Fruit fly (Drosophila melanogaster) whole organism, pupa: ENCODE data around the gene ND-13A.
A peak's percentile ranks its signal among the peaks of the same experiment; 100 is the strongest.

ENCODE experiments used
- CG10348 ChIP-seq: fragments of 200-800 bp; sonication (Bioruptor generic); IDR thresholded peaks from 2 replicates; pipeline ENCODE4 v1.3.6; 2022; ENCODE audit warnings: missing biosample characterization, missing genetic modification characterization
- CG12605 ChIP-seq: fragments of 200-800 bp; sonication (Bioruptor generic); IDR thresholded peaks from 2 replicates; pipeline ENCODE4 v1.3.6; 2022; ENCODE audit warnings: missing biosample characterization, missing genetic modification characterization
- CG13204 ChIP-seq: fragments of 200-800 bp; sonication (Bioruptor generic); optimal IDR thresholded peaks from 2 replicates; lab custom pipeline; 2018; ENCODE audit warnings: missing biosample characterization, mild to moderate bottlenecking, missing genetic modification characterization, moderate library complexity
- CG14655 ChIP-seq: fragments of 200-800 bp; sonication (Bioruptor generic); optimal IDR thresholded peaks from 3 replicates; lab custom pipeline; 2017; ENCODE audit warnings: mild to moderate bottlenecking, missing biosample characterization, missing genetic modification reagents, missing genetic modification characterization
- CG15710 ChIP-seq: fragments of 200-800 bp; sonication (Bioruptor generic); optimal IDR thresholded peaks from 2 replicates; lab custom pipeline; 2018; ENCODE audit warnings: missing biosample characterization, mild to moderate bottlenecking, missing genetic modification characterization, moderate library complexity
- CG17806 ChIP-seq: fragments of 200-800 bp; sonication (Bioruptor generic); optimal IDR thresholded peaks from 2 replicates; lab custom pipeline; 2018; ENCODE audit warnings: missing biosample characterization, mild to moderate bottlenecking, missing genetic modification characterization, moderate library complexity
- CG32121 ChIP-seq: fragments of 200-800 bp; sonication (Bioruptor generic); IDR thresholded peaks from 2 replicates; pipeline ENCODE4 v1.3.6; 2022; ENCODE audit warnings: missing biosample characterization, missing genetic modification characterization
- CG34367 ChIP-seq: fragments of 200-800 bp; sonication (Bioruptor generic); optimal IDR thresholded peaks from 2 replicates; lab custom pipeline; 2018; ENCODE audit warnings: missing biosample characterization, mild to moderate bottlenecking, missing genetic modification characterization
- CG4496 ChIP-seq: fragments of 200-800 bp; sonication (Bioruptor generic); IDR thresholded peaks from 3 replicates; pipeline ENCODE4 v1.3.6; 2022; ENCODE audit warnings: missing biosample characterization, missing genetic modification characterization
- CG8159 ChIP-seq: fragments of 200-800 bp; sonication (Bioruptor generic); optimal IDR thresholded peaks from 3 replicates; lab custom pipeline; 2018; ENCODE audit warnings: missing biosample characterization, mild to moderate bottlenecking, missing genetic modification characterization, moderate library complexity
- CG8301 ChIP-seq: fragments of 200-800 bp; sonication (Bioruptor generic); optimal IDR thresholded peaks from 2 replicates; lab custom pipeline; 2018; ENCODE audit warnings: missing biosample characterization, mild to moderate bottlenecking, missing genetic modification characterization
- CG9948 ChIP-seq: fragments of 200-800 bp; sonication (Bioruptor generic); optimal IDR thresholded peaks from 2 replicates; lab custom pipeline; 2018; ENCODE audit warnings: missing biosample characterization, mild to moderate bottlenecking, missing genetic modification characterization, moderate library complexity
- D1 ChIP-seq: fragments of 200-800 bp; sonication (Bioruptor generic); optimal IDR thresholded peaks from 2 replicates; lab custom pipeline; 2018; ENCODE audit warnings: missing biosample characterization, mild to moderate bottlenecking, missing genetic modification characterization, moderate library complexity
- EcR ChIP-seq: fragments of 200-800 bp; sonication (Bioruptor generic); optimal IDR thresholded peaks from 3 replicates; lab custom pipeline; 2019; ENCODE audit warnings: missing biosample characterization, missing genetic modification characterization, mild to moderate bottlenecking, moderate library complexity, missing genetic modification reagents
- Ets98B ChIP-seq: fragments of 200-800 bp; sonication (Bioruptor generic); IDR thresholded peaks from 2 replicates; pipeline ENCODE4 v1.3.6; 2022; ENCODE audit warnings: missing biosample characterization, missing genetic modification characterization
- Pif1A ChIP-seq: fragments of 200-800 bp; sonication (Bioruptor generic); optimal IDR thresholded peaks from 3 replicates; lab custom pipeline; 2016; ENCODE audit warnings: missing biosample characterization, missing genetic modification characterization
- Pif1B ChIP-seq: fragments of 200-800 bp; sonication (Bioruptor generic); optimal IDR thresholded peaks from 3 replicates; lab custom pipeline; 2016; ENCODE audit warnings: missing biosample characterization, missing genetic modification characterization
- Snoo ChIP-seq: fragments of 200-800 bp; sonication (Bioruptor generic); optimal IDR thresholded peaks from 3 replicates; lab custom pipeline; 2017; ENCODE audit warnings: missing biosample characterization, mild to moderate bottlenecking, missing genetic modification characterization, inconsistent platforms
- fd96Ca ChIP-seq: fragments of 200-800 bp; sonication (Bioruptor generic); IDR thresholded peaks from 3 replicates; pipeline ENCODE4 v1.3.6; 2022; ENCODE audit warnings: missing biosample characterization, missing genetic modification characterization
- gl ChIP-seq: fragments of 200-800 bp; sonication (Bioruptor generic); optimal IDR thresholded peaks from 2 replicates; lab custom pipeline; 2018; ENCODE audit warnings: missing biosample characterization, mild to moderate bottlenecking, missing genetic modification characterization
- rn ChIP-seq: fragments of 200-800 bp; sonication (Bioruptor generic); IDR thresholded peaks from 2 replicates; pipeline ENCODE4 v1.3.6; 2022; ENCODE audit warnings: missing biosample characterization, missing genetic modification characterization

The ND-13A gene

dm6 chr2L:5095350-5095962, 4.6 kb downstream of the ND-13A start:
- TF ChIP-seq CG9948 (no peak), EcR (GFP tag; lab: Kevin White, UChicago) (peak; percentile 69)

DNA sequence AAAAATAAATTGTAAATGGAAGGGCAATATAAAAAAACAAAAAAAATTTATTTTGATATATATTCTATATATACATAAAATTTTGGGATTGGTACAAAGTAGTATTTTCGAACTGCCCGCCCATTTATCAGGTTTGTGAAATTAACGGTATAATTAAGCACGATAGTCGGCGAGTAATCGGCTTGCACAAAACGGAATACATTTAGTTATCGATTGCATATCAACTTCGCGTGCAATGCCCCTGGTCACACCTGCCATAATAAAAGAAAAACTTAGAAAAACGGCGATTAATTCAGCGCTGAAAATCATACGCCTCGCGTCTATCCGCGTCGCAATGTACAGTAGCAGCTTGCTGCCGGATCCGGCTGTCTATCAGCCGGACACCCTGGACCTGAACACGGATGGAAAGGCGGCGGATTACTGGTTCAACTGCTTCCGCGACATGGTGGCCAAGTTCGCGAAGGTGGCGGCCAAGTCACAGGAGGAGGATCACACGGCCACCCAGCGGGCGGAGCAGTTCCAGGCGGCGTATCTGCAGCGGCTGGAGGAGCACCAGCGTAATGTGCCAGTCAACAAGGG, 6.2 kb downstream of the ND-13A start, which contains the start of gene CG5828:
Gene CG5828, plus strand, starts transcription at position 205 of the 579 bp plus-strand sequence.
- TF ChIP-seq rn (GFP tag; lab: Robert Waterston, UW) (no peak), CG8301 (tag; lab: Kevin White, UChicago) (no peak), CG13204 (GFP tag; lab: Kevin White, UChicago) (no peak), CG17806 (tag; lab: Kevin White, UChicago) (no peak), CG4496 (GFP tag; lab: Robert Waterston, UW) (no peak), CG10348 (GFP tag; lab: Robert Waterston, UW) (no peak), CG15710 (tag; lab: Kevin White, UChicago) (no peak), CG34367 (no peak), D1 (tag; lab: Kevin White, UChicago) (no peak), CG32121 (GFP tag; lab: Robert Waterston, UW) (no peak), CG9948 (no peak), Pif1B (GFP tag; lab: Kevin White, UChicago) (no peak), fd96Ca (GFP tag; lab: Robert Waterston, UW) (no peak), gl (tag; lab: Kevin White, UChicago) (no peak)

- peak; percentile 6 for TF ChIP-seq D1 (tag; lab: Kevin White, UChicago)
- peak; percentile 53; the same call in 1 of the 3 replicates for TF ChIP-seq CG4496 (GFP tag; lab: Robert Waterston, UW)
- TF ChIP-seq Pif1A (GFP tag; lab: Kevin White, UChicago), result peak; percentile 42
- peak; percentile 7 for TF ChIP-seq CG15710 (tag; lab: Kevin White, UChicago)
- peak; percentile 24; the same call in 1 of the 2 replicates for TF ChIP-seq Ets98B (GFP tag; lab: Robert Waterston, UW)
- TF ChIP-seq EcR (GFP tag; lab: Kevin White, UChicago), result peak; percentile 39
- TF ChIP-seq rn (GFP tag; lab: Robert Waterston, UW), result no peak
- TF ChIP-seq CG32121 (GFP tag; lab: Robert Waterston, UW), result no peak
- no peak for TF ChIP-seq CG17806 (tag; lab: Kevin White, UChicago)
- TF ChIP-seq CG12605 (GFP tag; lab: Robert Waterston, UW), result no peak
- no peak for TF ChIP-seq CG9948
- TF ChIP-seq fd96Ca (GFP tag; lab: Robert Waterston, UW), result peak; percentile 30; the same call in 1 of the 3 replicates
- TF ChIP-seq CG10348 (GFP tag; lab: Robert Waterston, UW), result no peak
- TF ChIP-seq CG13204 (GFP tag; lab: Kevin White, UChicago), result peak; percentile 34
Observed at dm6 chr2L:5092992-5093695, 6.9 kb downstream of the ND-13A start, which contains the start of gene Pgant5. TSS of gene Pgant5 (minus strand) at chr2L:5093592.

DNA sequence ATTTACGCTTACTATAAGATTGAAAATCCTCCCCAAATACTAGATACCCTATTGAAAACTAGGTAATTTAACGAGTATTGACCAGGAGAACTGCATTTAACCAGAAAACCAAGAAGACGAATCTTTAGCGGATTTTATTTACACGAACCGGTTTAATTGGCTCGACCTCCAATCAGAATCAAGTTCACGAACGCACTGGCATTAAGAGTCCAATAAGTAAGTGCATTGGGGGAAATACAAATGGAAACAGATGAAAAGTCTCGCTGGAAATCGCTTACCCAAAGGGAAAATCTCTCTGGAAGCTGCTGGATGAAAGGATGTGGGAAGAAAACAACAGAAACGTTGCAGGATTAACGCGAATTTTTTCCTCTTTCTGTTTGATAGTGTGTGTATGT, 7.5 kb downstream of the ND-13A start:
- TF ChIP-seq EcR (GFP tag; lab: Kevin White, UChicago) (peak; percentile 64), CG17806 (tag; lab: Kevin White, UChicago) (no peak), Pif1B (GFP tag; lab: Kevin White, UChicago) (no peak)

dm6 chr2L:5092145-5092544, 7.9 kb downstream of the ND-13A start:
- TF ChIP-seq CG4496 (GFP tag; lab: Robert Waterston, UW), result no peak
- TF ChIP-seq Pif1B (GFP tag; lab: Kevin White, UChicago), result no peak
- TF ChIP-seq D1 (tag; lab: Kevin White, UChicago), result no peak
- TF ChIP-seq CG14655 (GFP tag; lab: Kevin White, UChicago), result peak; percentile 16
- TF ChIP-seq CG15710 (tag; lab: Kevin White, UChicago), result peak; percentile 58
- TF ChIP-seq rn (GFP tag; lab: Robert Waterston, UW), result no peak
- TF ChIP-seq CG8301 (tag; lab: Kevin White, UChicago), result no peak
- peak; percentile 34 for TF ChIP-seq Snoo (tag; lab: Kevin White, UChicago)
- TF ChIP-seq fd96Ca (GFP tag; lab: Robert Waterston, UW), result no peak
- TF ChIP-seq CG9948, result peak; percentile 28
- no peak for TF ChIP-seq EcR (GFP tag; lab: Kevin White, UChicago)
- no peak for TF ChIP-seq CG10348 (GFP tag; lab: Robert Waterston, UW)
- no peak for TF ChIP-seq CG12605 (GFP tag; lab: Robert Waterston, UW)
- no peak for TF ChIP-seq Ets98B (GFP tag; lab: Robert Waterston, UW)
- TF ChIP-seq Pif1A (GFP tag; lab: Kevin White, UChicago), result peak; percentile 3
- TF ChIP-seq CG8159 (tag; lab: Kevin White, UChicago), result peak; percentile 26
- no peak for TF ChIP-seq CG32121 (GFP tag; lab: Robert Waterston, UW)

dm6 chr2L:5090352-5090751, 9.7 kb downstream of the ND-13A start:
- TF ChIP-seq CG13204 (GFP tag; lab: Kevin White, UChicago) (no peak), Snoo (tag; lab: Kevin White, UChicago) (no peak), CG8301 (tag; lab: Kevin White, UChicago) (peak; percentile 60), CG12605 (GFP tag; lab: Robert Waterston, UW) (peak; percentile 31; the same call in 1 of the 2 replicates), rn (GFP tag; lab: Robert Waterston, UW) (0 out of 2 replicates have a peak, but pooled peaks have one; percentile 28), EcR (GFP tag; lab: Kevin White, UChicago) (no peak), Pif1A (GFP tag; lab: Kevin White, UChicago) (peak; percentile 59), fd96Ca (GFP tag; lab: Robert Waterston, UW) (peak; percentile 73; the same call in 2 of the 3 replicates), CG17806 (tag; lab: Kevin White, UChicago) (peak; percentile 44), Ets98B (GFP tag; lab: Robert Waterston, UW) (peak; percentile 16; the same call in 1 of the 2 replicates), Pif1B (GFP tag; lab: Kevin White, UChicago) (no peak), CG15710 (tag; lab: Kevin White, UChicago) (peak; percentile 41), CG32121 (GFP tag; lab: Robert Waterston, UW) (peak; percentile 41; the same call in 1 of the 2 replicates), CG4496 (GFP tag; lab: Robert Waterston, UW) (peak; percentile 57; the same call in 1 of the 3 replicates), CG8159 (tag; lab: Kevin White, UChicago) (peak; percentile 45), D1 (tag; lab: Kevin White, UChicago) (no peak), CG10348 (GFP tag; lab: Robert Waterston, UW) (0 out of 2 replicates have a peak, but pooled peaks have one; percentile 20), CG14655 (GFP tag; lab: Kevin White, UChicago) (peak; percentile 55), gl (tag; lab: Kevin White, UChicago) (no peak), CG34367 (peak; percentile 0), CG9948 (peak; percentile 24)
- TF ChIP-seq, all 21 proteins: peak for 15
